Worm (Caenorhabditis elegans) whole organism, L1 larva: ENCODE data around the gene C04A2.15.

Source experiments
- aly-2 ChIP-seq: fragments of 150-350 bp; optimal IDR thresholded peaks from 2 replicates; lab custom pipeline; 2014; ENCODE audit warnings: missing biosample characterization, missing genetic modification characterization
- blmp-1 ChIP-seq: fragments of 150-350 bp; optimal IDR thresholded peaks from 2 replicates; lab custom pipeline; 2014; ENCODE audit warnings: missing biosample characterization, missing genetic modification characterization
- lin-15B ChIP-seq: fragments of 150-350 bp; sonication (generic microtip); optimal IDR thresholded peaks from 3 replicates; lab custom pipeline; 2014; ENCODE audit warnings: missing biosample characterization, missing genetic modification characterization
- sox-4 ChIP-seq: sonication (generic microtip); optimal IDR thresholded peaks from 2 replicates; lab custom pipeline; 2016; ENCODE audit warnings: missing genetic modification characterization, missing compliant biosample characterization
- unc-30 ChIP-seq: sonication (generic microtip); optimal IDR thresholded peaks from 2 replicates; lab custom pipeline; 2017; ENCODE audit warnings: missing biosample characterization, missing genetic modification characterization

DNA sequence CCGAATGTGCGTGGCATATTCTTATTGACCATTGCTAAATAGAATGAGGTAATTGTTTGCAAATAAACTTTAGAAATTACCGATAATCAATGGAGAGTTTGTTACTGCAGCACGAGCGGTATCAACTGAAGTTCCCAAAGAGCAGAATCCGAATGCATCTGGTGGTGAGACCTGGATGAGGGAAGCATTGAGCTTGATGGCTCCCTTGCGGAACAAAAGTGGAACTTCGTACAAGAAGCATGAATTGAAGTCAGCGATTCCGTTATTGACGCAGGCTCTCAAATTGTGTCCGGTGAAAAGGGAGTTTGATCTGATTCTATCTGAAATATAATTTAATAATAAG is 37.5 kb downstream of the C04A2.15 start:
- TF ChIP-seq aly-2 (tag; lab: Kevin White, UChicago) (no peak), lin-15B (tag; lab: Kevin White, UChicago) (no peak), blmp-1 (tag; lab: Kevin White, UChicago) (no peak), unc-30 (tag; lab: Kevin White, UChicago) (no peak), sox-4 (tag; lab: Kevin White, UChicago) (no peak)
